Worm (Caenorhabditis elegans): ENCODE measurements around the gene T22B3.3.
A peak's percentile ranks its signal among the peaks of the same experiment; 100 is the strongest.

T22B3.3 gene

DNA sequence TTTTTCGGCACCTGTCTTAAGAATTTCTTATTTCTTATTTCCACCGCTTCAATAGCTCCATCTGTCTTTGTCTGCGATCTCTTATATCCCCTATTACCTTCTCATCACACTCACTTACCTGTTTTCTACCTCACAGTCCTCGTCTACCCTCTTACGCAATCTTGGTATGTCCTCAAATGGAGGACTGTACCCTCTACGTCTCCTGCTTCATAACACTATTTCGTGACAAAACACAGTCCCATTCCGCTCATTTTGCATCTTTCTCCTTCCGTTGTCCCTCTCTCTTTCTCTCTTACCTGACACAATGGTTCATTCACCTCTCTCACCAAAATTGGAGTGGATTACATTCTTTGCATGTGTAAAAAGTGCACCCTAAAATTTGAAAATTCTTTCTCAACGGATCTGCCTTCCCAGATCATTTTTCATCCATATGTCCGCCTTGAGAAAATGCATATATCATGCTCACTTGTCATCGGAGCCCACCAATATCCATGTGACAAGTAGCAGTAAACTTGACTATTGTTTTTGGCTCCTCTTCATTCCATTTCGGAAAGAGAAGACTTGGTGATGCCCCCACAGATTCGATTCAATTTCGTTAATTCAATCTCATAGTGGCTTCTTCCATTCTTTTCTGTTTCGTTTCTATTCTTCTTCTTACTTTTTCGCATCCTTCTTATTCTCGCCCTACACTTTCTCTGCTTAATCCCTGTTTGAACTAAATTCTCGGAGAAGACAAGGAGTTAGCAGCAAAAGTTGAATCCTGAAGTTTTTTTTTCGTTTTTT lies 13.7 kb upstream of the T22B3.3 start:
- TF ChIP-seq W03F9.2 (tag; optimal IDR thresholded peaks at IDR 0.05) (no peak), him-1 (tag; optimal IDR thresholded peaks at IDR 0.05) (no peak), dao-5 (tag; optimal IDR thresholded peaks at IDR 0.05) (no peak)

DNA sequence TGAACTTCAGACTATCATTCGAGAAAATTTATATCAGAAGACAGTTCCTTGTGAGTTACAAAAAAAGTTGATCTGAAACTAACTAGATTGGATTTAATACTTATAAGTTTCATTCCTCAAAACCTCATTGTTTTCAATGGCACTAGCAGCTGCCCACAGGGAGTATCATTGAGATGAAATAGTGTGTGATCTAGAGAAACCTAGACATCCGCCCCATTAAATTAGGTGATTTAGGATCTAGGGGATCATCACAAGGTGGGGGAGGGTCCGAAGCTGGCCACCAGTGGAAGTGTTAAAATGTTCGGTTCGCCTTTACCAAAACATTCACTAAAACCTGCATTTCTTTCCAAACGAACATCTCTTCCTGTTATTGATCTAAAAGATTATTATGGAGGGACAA lies 12.8 kb upstream of the T22B3.3 start:
- no peak for TF ChIP-seq him-1 (tag; optimal IDR thresholded peaks at IDR 0.05)
- TF ChIP-seq W03F9.2 (tag; optimal IDR thresholded peaks at IDR 0.05), result no peak
- TF ChIP-seq dao-5 (tag; optimal IDR thresholded peaks at IDR 0.05), result no peak

DNA sequence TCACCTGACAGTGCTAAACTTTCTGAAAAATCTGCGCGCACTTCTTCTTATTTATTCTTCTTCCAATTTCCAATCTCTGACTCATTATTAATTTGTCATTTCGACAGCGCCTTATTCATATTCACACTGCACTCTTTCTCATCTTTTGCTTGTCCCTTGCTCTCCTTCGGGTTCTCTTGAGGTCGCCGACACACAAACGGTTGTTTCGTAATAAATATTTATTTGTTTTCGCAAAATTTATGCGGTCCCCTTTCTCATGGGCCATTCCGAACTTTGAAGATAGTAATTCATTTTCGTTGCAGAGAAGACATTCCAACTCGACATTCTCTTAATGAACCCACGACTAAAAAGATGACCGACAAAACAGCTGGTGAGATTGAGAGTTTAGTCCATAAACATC lies 11.2 kb upstream of the T22B3.3 start, which contains the start of gene magi-1:
Gene magi-1 (plus strand): TSS at position 301 of the 400 bp plus-strand sequence.
- TF ChIP-seq dao-5 (tag; optimal IDR thresholded peaks at IDR 0.05) (no peak), W03F9.2 (tag; optimal IDR thresholded peaks at IDR 0.05) (no peak), him-1 (tag; optimal IDR thresholded peaks at IDR 0.05) (no peak)

DNA sequence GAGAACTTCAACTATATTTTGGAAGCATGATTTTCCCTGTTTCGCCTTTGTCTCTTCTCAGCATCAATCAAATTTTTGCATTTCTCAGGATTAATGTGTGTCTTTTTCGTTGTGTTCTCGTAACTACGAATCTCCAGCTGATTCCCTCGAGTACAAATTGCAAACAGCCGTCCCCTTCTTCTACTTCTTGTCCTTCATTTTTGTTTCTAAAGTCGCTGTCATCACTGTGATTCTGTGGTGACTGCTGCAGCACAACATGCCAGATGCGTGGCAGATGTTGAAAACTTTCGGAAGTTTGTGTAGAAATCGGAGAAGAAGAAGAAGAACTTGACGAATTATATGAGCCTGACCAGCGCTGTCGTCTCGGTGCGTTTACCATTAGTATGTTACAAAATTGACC lies 9.7 kb upstream of the T22B3.3 start:
- no peak for TF ChIP-seq W03F9.2 (tag; optimal IDR thresholded peaks at IDR 0.05)
- TF ChIP-seq him-1 (tag; optimal IDR thresholded peaks at IDR 0.05), result no peak
- TF ChIP-seq dao-5 (tag; optimal IDR thresholded peaks at IDR 0.05), result no peak

DNA sequence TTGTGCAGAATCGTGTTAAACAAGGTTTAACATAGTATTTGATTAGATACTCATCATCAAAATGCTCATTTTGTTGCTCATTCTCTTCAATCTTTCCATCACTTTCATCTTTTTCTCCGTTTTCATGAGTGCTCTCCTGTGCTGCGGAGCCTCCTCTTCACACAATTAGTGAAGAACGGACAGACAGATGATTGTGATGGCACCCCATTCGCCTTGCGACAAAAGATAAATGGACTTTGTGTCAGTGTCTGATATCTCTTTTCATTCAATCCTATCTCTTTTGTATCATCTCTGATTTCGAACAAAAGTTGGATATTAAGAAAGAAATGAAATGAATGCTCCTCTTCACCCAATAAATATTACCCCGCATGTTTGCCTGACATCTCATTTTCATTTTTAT lies 6.7 kb upstream of the T22B3.3 start:
- TF ChIP-seq him-1 (tag; optimal IDR thresholded peaks at IDR 0.05) (no peak), W03F9.2 (tag; optimal IDR thresholded peaks at IDR 0.05) (no peak), dao-5 (tag; optimal IDR thresholded peaks at IDR 0.05) (no peak)

DNA sequence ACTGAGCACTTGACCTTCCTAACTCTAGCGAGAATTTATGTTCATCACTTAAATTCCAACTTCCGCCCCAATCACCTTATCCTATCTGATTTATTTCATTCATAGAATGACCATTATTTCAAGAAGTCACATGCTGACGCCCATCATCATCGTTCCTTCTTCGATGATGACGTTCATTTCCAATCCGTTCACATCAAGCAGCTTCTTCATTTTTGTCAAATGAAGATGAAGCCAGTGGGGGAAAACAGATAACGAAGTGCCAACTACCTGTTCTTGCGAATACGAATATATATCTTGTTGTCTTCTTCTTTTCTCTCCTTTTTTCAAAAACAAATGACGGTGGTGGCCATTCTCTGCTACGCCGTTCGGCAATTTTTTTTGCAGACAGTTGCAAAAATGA lies 1.7 kb downstream of the T22B3.3 start:
- no peak for TF ChIP-seq him-1 (tag; optimal IDR thresholded peaks at IDR 0.05)
- TF ChIP-seq W03F9.2 (tag; optimal IDR thresholded peaks at IDR 0.05), result no peak
- TF ChIP-seq dao-5 (tag; optimal IDR thresholded peaks at IDR 0.05), result no peak

DNA sequence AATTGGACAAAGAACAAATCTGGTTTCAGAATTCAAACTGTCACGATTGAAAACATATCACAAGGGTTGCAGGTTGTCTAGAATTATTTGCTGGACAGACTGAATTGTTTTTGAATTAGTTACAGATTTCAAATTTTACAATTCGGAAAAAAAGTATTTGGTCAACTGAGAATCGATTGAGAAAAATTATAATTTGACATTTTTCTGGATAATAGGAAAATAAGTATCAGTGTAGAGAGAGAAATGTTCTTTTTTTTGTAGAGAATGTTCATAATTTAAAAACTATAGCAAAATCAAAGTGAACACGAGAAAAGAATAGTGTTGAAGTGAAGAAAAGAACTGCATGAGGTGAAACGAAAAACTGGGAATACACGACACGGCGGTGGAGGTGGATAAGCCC lies 2.8 kb downstream of the T22B3.3 start, which contains the start of gene dpy-20:
Gene dpy-20 (minus strand): TSS at position 101 of the 400 bp plus-strand sequence.
- no peak for TF ChIP-seq him-1 (tag; optimal IDR thresholded peaks at IDR 0.05)
- TF ChIP-seq dao-5 (tag; optimal IDR thresholded peaks at IDR 0.05), result no peak
- no peak for TF ChIP-seq W03F9.2 (tag; optimal IDR thresholded peaks at IDR 0.05)

DNA sequence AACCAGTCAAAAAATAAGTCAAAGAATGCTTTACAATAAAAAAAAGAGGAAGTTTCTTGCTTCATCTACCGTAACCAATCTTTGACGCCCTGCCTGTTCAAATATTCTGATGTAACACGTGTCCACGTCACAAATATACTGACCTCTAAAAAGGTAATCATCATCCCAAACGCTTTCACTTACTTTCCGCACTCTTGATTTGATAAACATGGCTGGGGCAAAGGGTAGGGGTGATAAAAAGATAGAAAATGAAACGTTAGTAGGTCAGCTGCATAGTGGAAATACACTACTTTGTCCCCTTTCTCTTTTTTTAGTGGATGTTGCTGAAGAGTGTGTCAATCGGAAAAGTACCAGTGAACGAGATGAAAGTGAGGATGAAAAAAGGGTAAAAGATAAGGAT lies 3.5 kb downstream of the T22B3.3 start:
- TF ChIP-seq dao-5 (tag; optimal IDR thresholded peaks at IDR 0.05) (no peak), W03F9.2 (tag; optimal IDR thresholded peaks at IDR 0.05) (no peak), him-1 (tag; optimal IDR thresholded peaks at IDR 0.05) (no peak)

DNA sequence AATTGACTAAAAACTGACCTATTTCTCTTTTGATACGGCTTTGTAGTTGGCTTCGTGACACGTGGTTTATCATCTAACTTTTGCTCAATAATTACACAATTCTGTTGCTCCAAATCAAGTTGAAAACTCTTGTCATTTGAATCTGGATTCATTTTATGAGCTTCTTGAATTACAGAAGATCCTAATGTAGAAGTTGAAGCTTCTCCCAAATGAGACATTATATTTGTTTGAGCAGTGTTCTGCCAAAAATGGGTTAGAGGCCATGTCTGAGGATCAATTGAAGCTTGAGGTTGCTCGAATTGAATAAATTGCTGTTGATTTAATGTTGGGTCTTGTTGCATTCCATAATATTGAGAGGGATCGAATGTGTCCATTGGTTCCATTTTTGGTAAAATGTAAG lies 6.1 kb downstream of the T22B3.3 start:
- TF ChIP-seq W03F9.2 (tag; optimal IDR thresholded peaks at IDR 0.05), result no peak
- TF ChIP-seq dao-5 (tag; optimal IDR thresholded peaks at IDR 0.05), result no peak
- TF ChIP-seq him-1 (tag; optimal IDR thresholded peaks at IDR 0.05), result no peak

DNA sequence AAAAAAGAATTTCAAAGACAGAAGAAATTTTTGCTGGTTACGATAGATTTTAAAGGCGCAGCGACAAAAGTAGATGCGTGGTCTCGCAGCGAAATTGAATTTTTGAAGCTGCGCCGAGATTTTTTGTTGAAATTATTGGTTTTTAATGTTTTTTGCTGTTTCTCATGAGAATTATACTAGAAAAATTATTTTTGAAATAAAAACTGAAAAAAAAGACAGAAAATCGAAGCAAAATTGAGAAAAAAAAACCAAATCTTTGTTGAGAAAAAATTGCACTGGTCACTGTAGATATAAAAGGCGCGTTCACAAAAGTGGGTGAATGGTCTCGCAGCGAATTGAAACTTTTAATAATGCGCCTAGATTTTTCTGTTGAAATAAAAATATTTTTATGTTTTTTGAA lies 8.0 kb downstream of the T22B3.3 start:
- TF ChIP-seq W03F9.2 (tag; optimal IDR thresholded peaks at IDR 0.05) (peak; percentile 48), dao-5 (tag; optimal IDR thresholded peaks at IDR 0.05) (no peak), him-1 (tag; optimal IDR thresholded peaks at IDR 0.05) (no peak)

DNA sequence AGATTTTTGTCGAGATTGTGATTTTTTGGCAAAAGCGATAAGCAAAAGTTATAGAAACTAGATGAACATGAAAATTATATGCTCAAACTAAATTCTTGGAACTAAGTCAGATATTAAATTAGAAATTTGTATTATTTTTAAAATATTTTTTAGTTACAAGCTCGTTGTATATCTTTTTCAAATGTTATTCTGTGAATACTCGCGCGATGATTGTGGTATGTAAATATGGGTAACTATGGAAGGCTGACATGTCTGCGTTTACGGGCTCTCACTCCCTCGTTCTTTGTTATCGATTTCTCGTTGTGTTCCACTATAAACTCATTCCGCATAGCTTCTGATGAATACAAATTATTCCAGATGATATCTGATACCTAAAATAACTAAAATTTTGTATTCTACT lies 9.4 kb downstream of the T22B3.3 start, which contains the start of gene ZK792.7:
Gene ZK792.7 (plus strand): TSS at position 301 of the 400 bp plus-strand sequence.
- no peak for TF ChIP-seq W03F9.2 (tag; optimal IDR thresholded peaks at IDR 0.05)
- no peak for TF ChIP-seq him-1 (tag; optimal IDR thresholded peaks at IDR 0.05)
- no peak for TF ChIP-seq dao-5 (tag; optimal IDR thresholded peaks at IDR 0.05)

DNA sequence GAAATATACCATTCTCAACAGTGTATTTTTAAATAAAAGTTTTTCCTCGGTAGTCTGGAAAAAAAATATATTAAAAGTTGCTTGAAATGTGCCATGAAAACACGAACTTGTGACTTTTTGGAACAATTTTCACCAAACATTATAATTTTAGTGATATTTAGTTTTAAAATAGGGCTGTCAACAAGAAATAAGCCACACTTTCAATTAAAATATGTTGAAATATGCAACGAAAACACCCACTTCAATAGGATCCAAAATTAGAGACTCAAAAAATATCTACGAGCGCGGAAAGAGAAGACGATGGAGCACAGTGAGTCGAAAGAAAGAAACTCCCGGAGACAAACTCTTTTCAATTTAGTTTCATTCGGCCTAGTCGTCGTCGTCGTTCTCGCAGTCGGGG lies 10.1 kb downstream of the T22B3.3 start, which contains the start of gene ZK792.12:
Gene ZK792.12 (plus strand): TSS at position 301 of the 400 bp plus-strand sequence.
- TF ChIP-seq him-1 (tag; optimal IDR thresholded peaks at IDR 0.05) (no peak), W03F9.2 (tag; optimal IDR thresholded peaks at IDR 0.05) (no peak), dao-5 (tag; optimal IDR thresholded peaks at IDR 0.05) (no peak)

DNA sequence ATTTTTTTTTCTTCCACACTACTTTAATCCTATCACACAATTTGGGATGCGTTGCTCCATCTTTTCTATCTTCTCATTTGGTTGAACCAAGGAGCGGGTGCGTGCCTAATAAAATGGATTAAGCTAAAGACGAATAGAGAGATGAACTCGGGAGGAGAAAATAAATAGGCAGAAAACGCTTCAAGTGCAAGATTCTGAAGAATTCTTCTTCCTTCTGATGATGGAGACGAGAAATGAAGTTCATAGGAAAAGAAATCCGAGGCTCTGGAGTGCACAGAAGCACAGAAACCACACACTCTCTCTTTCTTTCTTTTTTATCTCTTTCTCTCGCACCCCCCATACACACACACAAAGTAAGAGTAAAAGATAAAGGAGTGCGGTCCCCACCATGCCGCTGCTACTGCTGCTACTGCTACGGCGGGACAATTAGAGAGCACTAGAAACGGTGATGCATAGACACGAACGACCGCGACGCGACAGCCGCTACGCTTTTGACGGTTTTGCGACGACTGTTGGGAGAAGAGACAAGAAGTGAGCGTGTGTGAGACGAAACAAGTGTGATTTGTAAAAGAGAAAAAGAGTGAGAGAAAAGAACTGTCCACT lies 11.4 kb downstream of the T22B3.3 start:
- TF ChIP-seq dao-5 (tag; optimal IDR thresholded peaks at IDR 0.05) (peak; percentile 55), him-1 (tag; optimal IDR thresholded peaks at IDR 0.05) (peak; percentile 52), W03F9.2 (tag; optimal IDR thresholded peaks at IDR 0.05) (peak; percentile 38)

DNA sequence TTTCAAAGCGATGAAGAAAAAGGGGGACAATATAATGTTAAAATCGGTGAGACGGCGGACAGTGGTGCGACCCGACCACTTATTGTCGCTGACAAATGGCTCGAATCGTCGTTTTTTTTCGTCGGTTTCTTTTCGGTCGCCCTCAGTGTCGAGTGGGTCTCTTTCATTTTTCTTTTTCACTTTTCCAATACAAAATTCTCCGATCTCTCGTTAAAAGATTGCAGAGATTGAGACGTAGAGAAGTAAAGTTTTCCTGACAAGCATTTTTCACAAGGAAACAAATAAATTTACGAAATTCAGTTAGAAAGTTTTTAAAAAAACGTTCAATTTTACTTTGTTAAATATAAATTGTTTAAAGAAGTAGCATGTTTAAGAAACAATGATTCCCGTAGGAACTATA lies 12.1 kb downstream of the T22B3.3 start:
- TF ChIP-seq dao-5 (tag; optimal IDR thresholded peaks at IDR 0.05) (no peak), him-1 (tag; optimal IDR thresholded peaks at IDR 0.05) (no peak), W03F9.2 (tag; optimal IDR thresholded peaks at IDR 0.05) (no peak)

All from whole organism, L4/young adult.